Fruit fly (Drosophila melanogaster): Measurements from ENCODE around the gene sfl.

sfl gene

dm6 chr3L:6522785-6523184 is 27.3 kb downstream of the sfl start (continued):
- TF ChIP-seq MESR4 (GFP tag; optimal IDR thresholded peaks at IDR 0.05) (no peak), Dad (GFP tag; optimal IDR thresholded peaks at IDR 0.05) (no peak), Meics (GFP tag; optimal IDR thresholded peaks at IDR 0.05) (peak; percentile 50), chm (GFP tag; IDR thresholded peaks at IDR 0.05) (no peak), CG16779 (GFP tag; IDR thresholded peaks at IDR 0.05) (no peak), CG13424 (tag; optimal IDR thresholded peaks at IDR 0.05) (peak; percentile 40), Fer3 (tag; optimal IDR thresholded peaks at IDR 0.05) (peak; percentile 31), CG31441 (GFP tag; IDR thresholded peaks at IDR 0.05) (0 out of 2 replicates have a peak, but pooled peaks have one; percentile 14), HLH3B (GFP tag; IDR thresholded peaks at IDR 0.05) (0 out of 2 replicates have a peak, but pooled peaks have one; percentile 8), CG3281 (GFP tag; optimal IDR thresholded peaks at IDR 0.05) (peak; percentile 33), otp (GFP tag; IDR thresholded peaks at IDR 0.05) (no peak), exex (tag; optimal IDR thresholded peaks at IDR 0.05) (peak; percentile 96), Ets65A (GFP tag) (peak; percentile 12), run (tag; optimal IDR thresholded peaks at IDR 0.05) (peak; percentile 31), ci (GFP tag; IDR thresholded peaks at IDR 0.05) (peak; percentile 68), CG8924 (tag; optimal IDR thresholded peaks at IDR 0.05) (peak; percentile 10), CG4820 (GFP tag; optimal IDR thresholded peaks at IDR 0.05) (no peak), CG1603 (tag; optimal IDR thresholded peaks at IDR 0.05) (no peak), wek (GFP tag; optimal IDR thresholded peaks at IDR 0.05) (peak; percentile 48), caup (GFP tag; optimal IDR thresholded peaks at IDR 0.05; ENCODE audit: severe bottlenecking) (peak; percentile 42), cwo (GFP tag; optimal IDR thresholded peaks at IDR 0.05) (peak; percentile 10), CkIIα-i1 (GFP tag; IDR thresholded peaks at IDR 0.05) (no peak), sc (optimal IDR thresholded peaks at IDR 0.05) (no peak), sc (GFP tag; optimal IDR thresholded peaks at IDR 0.05) (peak; percentile 18), CG6683 (GFP tag; optimal IDR thresholded peaks at IDR 0.05) (peak; percentile 38), Rx (GFP tag; IDR thresholded peaks at IDR 0.05) (no peak), CG17359 (tag; optimal IDR thresholded peaks at IDR 0.05) (peak; percentile 52), Dref (GFP tag; IDR thresholded peaks at IDR 0.05) (no peak), zen (tag; optimal IDR thresholded peaks at IDR 0.05) (no peak), HmgZ (tag; optimal IDR thresholded peaks at IDR 0.05) (peak; percentile 25), CG10543 (GFP tag; optimal IDR thresholded peaks at IDR 0.05) (peak; percentile 62), CG2678 (tag; optimal IDR thresholded peaks at IDR 0.05) (peak; percentile 64), HHEX (GFP tag; optimal IDR thresholded peaks at IDR 0.05) (peak; percentile 62), CG8290 (GFP tag; optimal IDR thresholded peaks at IDR 0.05) (no peak), CG8290 (tag; optimal IDR thresholded peaks at IDR 0.05) (peak in 1 of 2 experiments; percentile 17), NC2β (GFP tag; optimal IDR thresholded peaks at IDR 0.05) (no peak), CG34376 (GFP tag; optimal IDR thresholded peaks at IDR 0.05) (peak; percentile 76), CG12071 (GFP tag; optimal IDR thresholded peaks at IDR 0.05) (peak; percentile 28), CG11085 (GFP tag; IDR thresholded peaks at IDR 0.05) (no peak), unpg (GFP tag; optimal IDR thresholded peaks at IDR 0.05) (peak; percentile 42), knrl (GFP tag; IDR thresholded peaks at IDR 0.05; ENCODE audit: partially characterized antibody) (no peak), mirr (GFP tag; optimal IDR thresholded peaks at IDR 0.05) (peak; percentile 81), CG3407 (GFP tag; optimal IDR thresholded peaks at IDR 0.05) (peak; percentile 70), sens (GFP tag) (peak; percentile 10), bcd (GFP tag; optimal IDR thresholded peaks at IDR 0.05) (no peak), wor (GFP tag; IDR thresholded peaks at IDR 0.05) (no peak), CrebB (tag; optimal IDR thresholded peaks at IDR 0.05) (peak; percentile 50), CG10431 (GFP tag; optimal IDR thresholded peaks at IDR 0.05) (peak; percentile 37), Ptx1 (GFP tag; IDR thresholded peaks at IDR 0.05) (no peak), Dbx (GFP tag; IDR thresholded peaks at IDR 0.05) (no peak), grau (tag; optimal IDR thresholded peaks at IDR 0.05) (no peak)
